Fruit fly (Drosophila melanogaster): ENCODE results near the gene CG32269.

CG32269 gene

dm6 chr3L:3245189-3245588 is 36.4 kb upstream of the CG32269 start:
- peak; percentile 94 for TF ChIP-seq nom (GFP tag; optimal IDR thresholded peaks at IDR 0.05)
- peak; percentile 51 for TF ChIP-seq lbe (GFP tag; optimal IDR thresholded peaks at IDR 0.05)
- TF ChIP-seq CG13624 (GFP tag; optimal IDR thresholded peaks at IDR 0.05): no peak
- TF ChIP-seq Drgx (GFP tag; IDR thresholded peaks at IDR 0.05): 0 out of 2 replicates have a peak, but pooled peaks have one; percentile 15
- TF ChIP-seq CG2120 (GFP tag; optimal IDR thresholded peaks at IDR 0.05): no peak
- TF ChIP-seq CG17186 (GFP tag; optimal IDR thresholded peaks at IDR 0.05): no peak
- TF ChIP-seq bsh (GFP tag; optimal IDR thresholded peaks at IDR 0.05): peak in 1 of 2 experiments; percentile 64
- TF ChIP-seq CoRest (tag; optimal IDR thresholded peaks at IDR 0.05): no peak
- TF ChIP-seq MESR4 (GFP tag; optimal IDR thresholded peaks at IDR 0.05): no peak
- TF ChIP-seq corto (GFP tag; optimal IDR thresholded peaks at IDR 0.05): peak; percentile 22

DNA sequence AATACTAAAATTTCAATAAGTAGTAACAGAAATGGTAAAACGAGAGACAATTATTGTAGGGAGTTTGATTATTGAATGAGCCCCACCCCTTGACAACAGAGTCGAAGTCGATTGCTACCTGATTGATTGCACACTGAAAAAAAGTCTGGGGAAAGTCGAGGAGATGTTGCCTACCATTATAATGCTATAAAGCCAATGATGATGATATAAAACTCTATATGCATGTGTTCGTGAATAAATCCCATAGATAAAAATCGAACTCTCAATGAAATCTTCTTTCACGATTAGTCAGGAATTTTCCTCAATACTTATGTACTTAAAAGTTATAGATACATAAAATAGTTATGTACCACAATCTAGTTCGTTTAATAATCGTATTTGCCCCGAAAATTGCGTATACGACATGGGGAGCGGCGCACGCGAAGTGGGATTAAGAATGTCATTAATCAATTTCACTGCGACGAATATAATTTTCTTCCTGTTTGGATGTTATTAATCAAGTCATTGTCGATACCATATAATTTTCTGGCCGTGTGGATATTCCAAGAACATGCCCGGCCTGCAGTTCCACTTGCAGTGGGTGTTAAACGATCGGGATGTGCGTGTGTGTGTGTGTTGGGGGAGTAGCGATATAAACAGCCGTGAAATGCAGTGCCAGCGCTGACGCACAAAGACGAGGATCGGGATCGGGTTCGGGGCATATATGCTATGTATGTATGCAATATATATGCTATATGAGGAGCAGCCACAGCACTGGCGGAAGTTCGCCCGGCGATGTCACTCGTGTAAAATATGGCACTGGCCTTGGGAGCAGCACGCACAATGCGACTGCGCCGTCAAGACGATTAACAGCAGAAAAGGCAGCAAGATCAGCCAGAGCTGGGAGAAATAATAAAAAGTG is 35.7 kb upstream of the CG32269 start, which contains the start of gene CG12078:
TSS of gene CG12078 (minus strand) at position 51 of the 901 bp plus-strand sequence.
- TF ChIP-seq CG11560 (tag; IDR thresholded peaks at IDR 0.05): no peak
- no peak for TF ChIP-seq Oli (tag; optimal IDR thresholded peaks at IDR 0.05)
- TF ChIP-seq CG10543 (GFP tag; optimal IDR thresholded peaks at IDR 0.05): no peak
- TF ChIP-seq Mad (GFP tag; optimal IDR thresholded peaks at IDR 0.05): no peak
- no peak for TF ChIP-seq Hr3 (GFP tag; optimal IDR thresholded peaks at IDR 0.05)
- TF ChIP-seq da (GFP tag; optimal IDR thresholded peaks at IDR 0.05): no peak
- TF ChIP-seq Ets65A (GFP tag): no peak
- TF ChIP-seq slbo (GFP tag; IDR thresholded peaks at IDR 0.05): no peak
- no peak for TF ChIP-seq Oaz (GFP tag; IDR thresholded peaks at IDR 0.05)
- no peak for TF ChIP-seq amos (GFP tag; IDR thresholded peaks at IDR 0.05; ENCODE audit: partially characterized antibody)
- no peak for TF ChIP-seq CG2120 (GFP tag; optimal IDR thresholded peaks at IDR 0.05)
- no peak for TF ChIP-seq Dp (GFP tag; optimal IDR thresholded peaks at IDR 0.05)
- TF ChIP-seq Awh (GFP tag; IDR thresholded peaks at IDR 0.05): no peak
- no peak for TF ChIP-seq bsh (GFP tag; optimal IDR thresholded peaks at IDR 0.05)
- TF ChIP-seq ab (GFP tag; optimal IDR thresholded peaks at IDR 0.05): no peak
- no peak for TF ChIP-seq stwl (tag; optimal IDR thresholded peaks at IDR 0.05)
- no peak for TF ChIP-seq CG31388 (GFP tag; optimal IDR thresholded peaks at IDR 0.05)

dm6 chr3L:3242121-3243083 is 33.6 kb upstream of the CG32269 start:
- TF ChIP-seq CG12299 (tag; optimal IDR thresholded peaks at IDR 0.05) (no peak), nom (GFP tag; optimal IDR thresholded peaks at IDR 0.05) (peak; percentile 5), corto (GFP tag; optimal IDR thresholded peaks at IDR 0.05) (peak; percentile 18), sens (GFP tag) (peak; percentile 6), CG16813 (GFP tag; IDR thresholded peaks at IDR 0.05; ENCODE audit: partially characterized antibody) (0 out of 3 replicates have a peak, but pooled peaks have one; percentile 27)

dm6 chr3L:3241368-3241640 is 32.5 kb upstream of the CG32269 start:
- TF ChIP-seq B-H2 (GFP tag; optimal IDR thresholded peaks at IDR 0.05): no peak
- TF ChIP-seq crol (GFP tag; IDR thresholded peaks at IDR 0.05): peak; percentile 66; the same call in 1 of the 2 replicates
- TF ChIP-seq H2.0 (GFP tag; IDR thresholded peaks at IDR 0.05): no peak
- TF ChIP-seq CG3281 (GFP tag; optimal IDR thresholded peaks at IDR 0.05): no peak
- no peak for TF ChIP-seq CG2712 (tag; optimal IDR thresholded peaks at IDR 0.05)
- TF ChIP-seq lmd (GFP tag; IDR thresholded peaks at IDR 0.05): no peak
- 0 out of 3 replicates have a peak, but pooled peaks have one; percentile 18 for TF ChIP-seq CG7963 (GFP tag; IDR thresholded peaks at IDR 0.05; ENCODE audit: partially characterized antibody)
- 0 out of 3 replicates have a peak, but pooled peaks have one; percentile 16 for TF ChIP-seq vnd (GFP tag; IDR thresholded peaks at IDR 0.05; ENCODE audit: partially characterized antibody)
